Worm (Caenorhabditis elegans) whole organism, L1 larva: ENCODE data around the gene R05H5.7.
A peak's percentile ranks its signal among the peaks of the same experiment; 100 is the strongest.

Experiments used
- C16A3.4 ChIP-seq: fragments of 150-350 bp; optimal IDR thresholded peaks from 2 replicates; lab custom pipeline; 2014; ENCODE audit warnings: missing biosample characterization, missing genetic modification characterization
- C34B4.2 ChIP-seq: sonication (generic microtip); optimal IDR thresholded peaks from 2 replicates; lab custom pipeline; 2017; ENCODE audit warnings: mild to moderate bottlenecking, missing genetic modification characterization, missing compliant biosample characterization
- F16B12.6 ChIP-seq: fragments of 150-350 bp; optimal IDR thresholded peaks from 2 replicates; lab custom pipeline; 2014; ENCODE audit warnings: missing biosample characterization, missing genetic modification characterization
- Y116A8C.19 ChIP-seq: sonication (generic microtip); optimal IDR thresholded peaks from 2 replicates; lab custom pipeline; 2016; ENCODE audit warnings: missing compliant biosample characterization, missing genetic modification characterization, borderline replicate concordance
- aha-1 ChIP-seq: fragments of 150-350 bp; optimal IDR thresholded peaks from 2 replicates; lab custom pipeline; 2014; ENCODE audit warnings: missing biosample characterization, missing genetic modification characterization
- aly-2 ChIP-seq: fragments of 150-350 bp; optimal IDR thresholded peaks from 2 replicates; lab custom pipeline; 2014; ENCODE audit warnings: missing biosample characterization, missing genetic modification characterization
- ama-1 ChIP-seq: fragments of 150-350 bp; optimal IDR thresholded peaks from 2 replicates; lab custom pipeline; 2014
- ceh-8 ChIP-seq: fragments of 200-800 bp; sonication (Bioruptor generic); optimal IDR thresholded peaks from 2 replicates; lab custom pipeline; 2018; ENCODE audit warnings: mild to moderate bottlenecking, missing genetic modification characterization, moderate library complexity, missing compliant biosample characterization
- ceh-88 ChIP-seq: fragments of 200-800 bp; sonication (Bioruptor generic); IDR thresholded peaks from 2 replicates; pipeline ENCODE4 v1.3.6; 2022; ENCODE audit warnings: missing genetic modification characterization, missing compliant biosample characterization
- ceh-90 ChIP-seq: sonication (generic microtip); optimal IDR thresholded peaks from 2 replicates; lab custom pipeline; 2016; ENCODE audit warnings: missing genetic modification characterization, missing compliant biosample characterization
- efl-1 ChIP-seq, 4 experiments: fragments of 150-350 bp; optimal IDR thresholded peaks in 3 of 4; peaks in 1 of 4; 1 replicate in 1 of 4; 2 replicates in 3 of 4; lab custom pipeline; 2014; ENCODE audit warnings: missing biosample characterization in 2 of 4, missing genetic modification characterization in 2 of 4, missing genetic modification reagents in 2 of 4
- egl-13 ChIP-seq: sonication (generic microtip); optimal IDR thresholded peaks from 2 replicates; lab custom pipeline; 2016; ENCODE audit warnings: missing genotype, missing genetic modification reagents, missing genetic modification characterization, missing compliant biosample characterization
- egl-27 ChIP-seq, 2 experiments: fragments of 150-350 bp in 1 of 2; sonication (generic microtip); optimal IDR thresholded peaks; 3 replicates each; lab custom pipeline; 2017 to 2018; ENCODE audit warnings: missing biosample characterization in 2 of 2, missing genetic modification characterization in 2 of 2, missing genetic modification reagents in 2 of 2
- elt-2 ChIP-seq: sonication (generic microtip); optimal IDR thresholded peaks from 2 replicates; lab custom pipeline; 2016; ENCODE audit warnings: missing genetic modification characterization, mild to moderate bottlenecking, inconsistent platforms, missing compliant biosample characterization, missing genetic modification reagents
- elt-3 ChIP-seq, 6 experiments: fragments of 150-350 bp in 1 of 6; sonication (generic microtip); optimal IDR thresholded peaks; 2 replicates each; lab custom pipeline; 2017 to 2018; ENCODE audit warnings: missing biosample characterization in 6 of 6, missing genetic modification characterization in 6 of 6, inconsistent platforms in 1 of 6
- ets-5 ChIP-seq: fragments of 200-800 bp; sonication (Bioruptor generic); IDR thresholded peaks from 2 replicates; pipeline ENCODE4 v1.3.6; 2022; ENCODE audit warnings: missing genetic modification characterization, missing compliant biosample characterization
- hlh-17 ChIP-seq: fragments of 200-800 bp; sonication (Bioruptor generic); optimal IDR thresholded peaks from 2 replicates; lab custom pipeline; 2018; ENCODE audit warnings: missing genetic modification characterization, mild to moderate bottlenecking, missing compliant biosample characterization, moderate library complexity, borderline replicate concordance
- hlh-4 ChIP-seq: sonication (generic microtip); optimal IDR thresholded peaks from 2 replicates; lab custom pipeline; 2016; ENCODE audit warnings: mild to moderate bottlenecking, missing genetic modification characterization, missing compliant biosample characterization
- hpl-2 ChIP-seq: fragments of 150-350 bp; optimal IDR thresholded peaks from 2 replicates; lab custom pipeline; 2014; ENCODE audit warnings: missing biosample characterization, missing genetic modification reagents, missing genetic modification characterization
- isw-1 ChIP-seq: fragments of 200-800 bp; sonication (Bioruptor generic); IDR thresholded peaks from 2 replicates; pipeline ENCODE4 v1.3.6; 2022; ENCODE audit warnings: missing genetic modification characterization, missing compliant biosample characterization
- lin-13 ChIP-seq: fragments of 150-350 bp; optimal IDR thresholded peaks from 2 replicates; lab custom pipeline; 2014; ENCODE audit warnings: missing biosample characterization, missing genetic modification reagents, missing genetic modification characterization
- lin-14 ChIP-seq: fragments of 200-800 bp; sonication (Bioruptor generic); optimal IDR thresholded peaks from 2 replicates; lab custom pipeline; 2018; ENCODE audit warnings: mild to moderate bottlenecking, missing genetic modification characterization, moderate library complexity, missing compliant biosample characterization
- lin-35 ChIP-seq, 2 experiments: fragments of 150-350 bp; optimal IDR thresholded peaks; 2 replicates each; lab custom pipeline; 2014; ENCODE audit warnings: missing biosample characterization in 2 of 2, missing genetic modification characterization in 2 of 2, missing genetic modification reagents in 2 of 2
- lir-3 ChIP-seq: sonication (generic microtip); optimal IDR thresholded peaks from 2 replicates; lab custom pipeline; 2016; ENCODE audit warnings: mild to moderate bottlenecking, missing genetic modification characterization, moderate library complexity, missing compliant biosample characterization; ENCODE audit not compliant: poor library complexity
- lsy-2 ChIP-seq, 2 experiments: fragments of 150-350 bp; optimal IDR thresholded peaks; 2 replicates each; lab custom pipeline; 2014; ENCODE audit warnings: missing biosample characterization in 2 of 2, missing genetic modification characterization in 2 of 2
- nhr-19 ChIP-seq: fragments of 200-800 bp; sonication (Bioruptor generic); conservative IDR thresholded peaks from 2 replicates; pipeline ENCODE4 v1.3.6; 2022; ENCODE audit warnings: missing genetic modification characterization, missing compliant biosample characterization
- nhr-237 ChIP-seq: fragments of 150-350 bp; optimal IDR thresholded peaks from 2 replicates; lab custom pipeline; 2014; ENCODE audit warnings: missing biosample characterization, missing genetic modification characterization
- nhr-28 ChIP-seq: fragments of 150-350 bp; optimal IDR thresholded peaks from 2 replicates; lab custom pipeline; 2014; ENCODE audit warnings: missing biosample characterization, missing genetic modification characterization
- nhr-76 ChIP-seq: sonication (generic microtip); optimal IDR thresholded peaks from 2 replicates; lab custom pipeline; 2017; ENCODE audit warnings: missing biosample characterization, missing genetic modification characterization
- nhr-85 ChIP-seq: sonication (generic microtip); peaks from one replicate; lab custom pipeline; 2016; ENCODE audit warnings: missing genetic modification characterization, inconsistent platforms, missing compliant biosample characterization
- nhr-90 ChIP-seq: sonication (generic microtip); optimal IDR thresholded peaks from 2 replicates; lab custom pipeline; 2016; ENCODE audit warnings: mild to moderate bottlenecking, missing genetic modification characterization, missing compliant biosample characterization; ENCODE audit not compliant: poor library complexity
- skn-1 ChIP-seq: fragments of 150-350 bp; optimal IDR thresholded peaks from 2 replicates; lab custom pipeline; 2014; ENCODE audit warnings: missing biosample characterization, missing genetic modification characterization
- snpc-4 ChIP-seq: fragments of 150-350 bp; optimal IDR thresholded peaks from 2 replicates; lab custom pipeline; 2014; ENCODE audit warnings: missing biosample characterization, missing genetic modification characterization
- sup-37 ChIP-seq: fragments of 200-800 bp; sonication (Bioruptor generic); optimal IDR thresholded peaks from 2 replicates; lab custom pipeline; 2018; ENCODE audit warnings: mild to moderate bottlenecking, missing genetic modification characterization, missing compliant biosample characterization
- swsn-7 ChIP-seq: sonication (generic microtip); optimal IDR thresholded peaks from 2 replicates; lab custom pipeline; 2016; ENCODE audit warnings: missing genetic modification characterization, missing compliant biosample characterization
- unc-130 ChIP-seq: fragments of 150-350 bp; optimal IDR thresholded peaks from 2 replicates; lab custom pipeline; 2017; ENCODE audit warnings: missing biosample characterization, missing genetic modification characterization, inconsistent platforms
- unc-30 ChIP-seq: sonication (generic microtip); optimal IDR thresholded peaks from 2 replicates; lab custom pipeline; 2017; ENCODE audit warnings: missing biosample characterization, missing genetic modification characterization
- unc-62 ChIP-seq: fragments of 150-350 bp; optimal IDR thresholded peaks from 2 replicates; lab custom pipeline; 2014; ENCODE audit warnings: missing biosample characterization, missing genetic modification reagents, missing genetic modification characterization
- unc-86 ChIP-seq: sonication (generic microtip); optimal IDR thresholded peaks from 2 replicates; lab custom pipeline; 2016; ENCODE audit warnings: missing genetic modification characterization, missing compliant biosample characterization
- vab-15 ChIP-seq: sonication (generic microtip); optimal IDR thresholded peaks from 2 replicates; lab custom pipeline; 2017; ENCODE audit warnings: missing genotype, mild to moderate bottlenecking, missing genetic modification characterization, missing compliant biosample characterization
- xbp-1 ChIP-seq: sonication (generic microtip); optimal IDR thresholded peaks from 2 replicates; lab custom pipeline; 2016; ENCODE audit warnings: missing genetic modification characterization, missing compliant biosample characterization

The R05H5.7 gene

DNA sequence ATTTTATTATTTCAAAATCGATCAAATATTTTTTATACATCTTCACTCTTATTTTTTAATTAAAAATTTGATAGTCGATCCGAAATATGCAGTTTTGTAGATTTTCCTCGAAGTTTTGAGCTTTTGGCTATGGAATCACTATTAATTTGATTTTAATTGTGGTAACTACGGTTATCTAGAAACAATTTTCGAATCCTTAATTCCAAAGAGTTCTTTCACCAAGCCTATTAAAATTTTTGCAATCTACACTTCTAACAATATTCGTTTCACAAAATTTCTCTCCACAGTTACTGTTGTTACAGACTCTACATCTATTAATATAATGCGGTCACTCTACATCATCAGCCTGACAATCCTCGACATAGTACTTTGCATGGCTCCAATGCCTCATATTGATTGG, at the start of gene R05H5.7:
TSS of gene R05H5.7 (plus strand) at position 301 of the 400 bp plus-strand sequence.
- TF ChIP-seq snpc-4 (tag; lab: Kevin White, UChicago) (no peak), C16A3.4 (no peak), elt-3 (tag; optimal IDR thresholded peaks at IDR 0.05; lab: Kevin White, UChicago) (no peak), C34B4.2 (no peak), isw-1 (GFP tag; lab: Robert Waterston, UW) (no peak)

DNA sequence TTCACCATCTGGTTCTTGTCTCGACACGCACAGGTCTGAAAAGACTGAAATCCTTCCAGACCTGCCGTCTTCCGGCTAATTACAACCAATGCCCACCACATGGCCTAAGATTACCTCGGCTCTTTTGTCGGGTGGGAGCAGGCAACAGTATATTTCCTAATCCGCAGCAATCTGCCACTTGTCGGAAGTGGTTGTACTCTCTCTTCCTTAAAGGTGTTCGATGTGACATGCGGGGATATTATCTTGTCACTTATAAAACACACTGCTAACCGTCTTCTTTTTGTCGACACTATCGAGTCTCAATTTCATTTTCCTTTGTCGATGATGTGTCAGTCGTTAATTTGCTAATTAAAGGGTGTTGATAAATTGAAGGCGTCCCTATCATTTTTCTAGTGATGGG, 48.2 kb upstream of the R05H5.7 start, which contains the start of gene F27E5.3:
TSS of gene F27E5.3 (minus strand) at position 101 of the 400 bp plus-strand sequence.
- TF ChIP-seq Y116A8C.19 (tag; lab: Kevin White, UChicago) (no peak), elt-2 (no peak), ama-1 (lab: Kevin White, UChicago) (no peak), nhr-19 (GFP tag; lab: Robert Waterston, UW) (no peak), C16A3.4 (no peak), lin-35 (GFP tag; optimal IDR thresholded peaks at IDR 0.05; lab: Kevin White, UChicago) (no peak), ceh-90 (tag; lab: Kevin White, UChicago) (no peak), ceh-88 (no peak), unc-30 (tag; lab: Kevin White, UChicago) (no peak), hlh-4 (tag; lab: Kevin White, UChicago) (no peak), lir-3 (no peak), F16B12.6 (tag; lab: Kevin White, UChicago) (no peak), ets-5 (no peak), nhr-28 (tag; lab: Kevin White, UChicago) (no peak), nhr-237 (tag; lab: Kevin White, UChicago) (no peak), isw-1 (GFP tag; lab: Robert Waterston, UW) (no peak), aly-2 (tag; lab: Kevin White, UChicago) (no peak)
- TF ChIP-seq, all 84 proteins: peak for 0

DNA sequence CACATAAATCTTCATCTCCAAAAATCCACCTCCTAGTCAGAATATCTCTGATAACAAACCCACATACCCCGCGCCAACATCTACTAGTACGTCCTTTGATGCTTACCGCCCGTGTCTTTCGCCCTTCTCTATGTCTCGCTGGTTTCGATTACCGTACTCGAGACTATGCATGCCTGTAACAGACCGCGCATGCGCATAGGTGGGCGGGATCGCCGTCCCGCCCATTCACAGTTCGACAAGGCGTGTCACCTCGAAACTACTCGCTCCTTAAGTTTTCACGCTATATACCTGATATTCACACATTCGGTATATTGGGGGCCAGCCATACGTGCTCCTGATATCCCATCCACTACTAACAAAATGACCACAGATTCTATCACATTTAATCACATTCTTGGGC, 45.8 kb upstream of the R05H5.7 start, which contains the start of gene pax-3:
TSS of gene pax-3 (plus strand) at position 83 of the 400 bp plus-strand sequence.
- peak; percentile 12 for TF ChIP-seq lin-14 (GFP tag; lab: Kevin White, UChicago)
- no peak for TF ChIP-seq sup-37 (GFP tag; lab: Kevin White, UChicago)
- TF ChIP-seq nhr-85 (tag; lab: Kevin White, UChicago): peak; percentile 87
- TF ChIP-seq lsy-2 (tag; optimal IDR thresholded peaks at IDR 0.05; lab: Kevin White, UChicago): peak in 1 of 2 experiments; percentile 69
- no peak for TF ChIP-seq egl-13 (tag; lab: Kevin White, UChicago)
- TF ChIP-seq, all 84 proteins: peak for 3

DNA sequence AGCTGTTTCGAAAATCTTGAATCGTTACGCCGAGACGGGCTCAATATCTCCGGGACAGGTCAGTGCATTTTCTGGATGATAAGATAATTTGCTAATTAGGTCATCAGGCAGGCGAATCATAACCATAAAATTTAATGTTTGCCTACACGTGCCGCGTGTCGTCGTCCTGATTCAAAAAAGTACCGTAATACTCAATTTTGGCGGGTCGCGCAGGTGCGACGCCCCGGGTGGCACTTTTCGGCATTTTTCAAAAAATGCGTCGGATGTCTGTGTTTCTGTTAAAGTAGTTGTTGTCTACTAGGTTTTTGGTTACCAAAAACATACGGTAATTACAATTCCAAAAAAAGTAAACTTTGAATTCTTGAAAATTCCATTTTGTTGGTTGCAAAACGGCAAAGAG, 44.8 kb upstream of the R05H5.7 start:
- no peak for TF ChIP-seq nhr-76 (tag; lab: Kevin White, UChicago)
- no peak for TF ChIP-seq nhr-19 (GFP tag; lab: Robert Waterston, UW)
- TF ChIP-seq unc-86: no peak
- no peak for TF ChIP-seq lin-13 (GFP tag; lab: Kevin White, UChicago)
- no peak for TF ChIP-seq unc-62
- TF ChIP-seq C34B4.2: no peak
- TF ChIP-seq Y116A8C.19 (tag; lab: Kevin White, UChicago): no peak
- no peak for TF ChIP-seq swsn-7 (tag; lab: Kevin White, UChicago)
- TF ChIP-seq nhr-90 (tag; lab: Kevin White, UChicago): no peak
- TF ChIP-seq nhr-237 (tag; lab: Kevin White, UChicago): no peak
- no peak for TF ChIP-seq ceh-8 (GFP tag; lab: Kevin White, UChicago)
- TF ChIP-seq xbp-1: no peak
- TF ChIP-seq sup-37 (GFP tag; lab: Kevin White, UChicago): no peak
- peak; percentile 64 for TF ChIP-seq nhr-85 (tag; lab: Kevin White, UChicago)
- TF ChIP-seq vab-15 (tag; lab: Kevin White, UChicago): peak; percentile 60
- no peak for TF ChIP-seq aha-1 (tag; lab: Kevin White, UChicago)
- no peak for TF ChIP-seq egl-27 (tag; optimal IDR thresholded peaks at IDR 0.05; lab: Kevin White, UChicago)
- no peak for TF ChIP-seq skn-1 (tag; lab: Kevin White, UChicago)
- TF ChIP-seq lsy-2 (tag; optimal IDR thresholded peaks at IDR 0.05; lab: Kevin White, UChicago): peak in 1 of 2 experiments; percentile 47
- no peak for TF ChIP-seq hlh-17 (GFP tag; lab: Kevin White, UChicago)
- TF ChIP-seq F16B12.6 (tag; lab: Kevin White, UChicago): no peak
- no peak for TF ChIP-seq ama-1 (lab: Kevin White, UChicago)
- TF ChIP-seq hpl-2 (GFP tag; lab: Kevin White, UChicago): no peak
- TF ChIP-seq efl-1 (optimal IDR thresholded peaks at IDR 0.05; lab: Kevin White, UChicago): no peak
- peak in 1 of 2 experiments; percentile 49 for TF ChIP-seq efl-1 (GFP tag; optimal IDR thresholded peaks at IDR 0.05 in 1 of 2; lab: Kevin White, UChicago)
- TF ChIP-seq unc-130: no peak
- TF ChIP-seq ceh-88: no peak
- TF ChIP-seq, all 84 proteins: peak for 4
